Fruit fly (Drosophila melanogaster) whole organism, embryonic: ENCODE data around the gene Syx8.
A peak's percentile ranks its signal among the peaks of the same experiment; 100 is the strongest.

Experiments
- BEAF-32 ChIP-seq: fragments of 200-800 bp; sonication (Bioruptor generic); optimal IDR thresholded peaks from 3 replicates; lab custom pipeline; 2017; ENCODE audit warnings: missing biosample characterization, missing genetic modification characterization, mild to moderate bottlenecking, moderate library complexity, missing genetic modification reagents
- CG10321 ChIP-seq: fragments of 200-800 bp; sonication (Bioruptor generic); IDR thresholded peaks from 2 replicates; pipeline ENCODE4 v1.3.6; 2022; ENCODE audit warnings: missing biosample characterization, missing genetic modification characterization
- CG10565 ChIP-seq: fragments of 200-800 bp; sonication (Bioruptor generic); optimal IDR thresholded peaks from 3 replicates; lab custom pipeline; 2016; ENCODE audit warnings: missing biosample characterization, mild to moderate bottlenecking, missing genetic modification characterization
- CG11093 ChIP-seq: fragments of 200-800 bp; sonication (Bioruptor generic); IDR thresholded peaks from 3 replicates; pipeline ENCODE4 v1.3.6; 2022; ENCODE audit warnings: missing biosample characterization, missing genetic modification characterization
- CG12659 ChIP-seq: fragments of 200-800 bp; sonication (Bioruptor generic); optimal IDR thresholded peaks from 3 replicates; lab custom pipeline; 2017; ENCODE audit warnings: mild to moderate bottlenecking, missing biosample characterization, missing genetic modification reagents, missing genetic modification characterization
- CG13775 ChIP-seq: fragments of 200-800 bp; sonication (Bioruptor generic); optimal IDR thresholded peaks from 3 replicates; lab custom pipeline; 2017; ENCODE audit warnings: missing biosample characterization, mild to moderate bottlenecking, missing genetic modification characterization
- CG14667 ChIP-seq: fragments of 200-800 bp; sonication (Bioruptor generic); IDR thresholded peaks from 2 replicates; pipeline ENCODE4 v1.3.6; 2022; ENCODE audit warnings: missing biosample characterization, missing genetic modification characterization
- CG14710 ChIP-seq: fragments of 200-800 bp; sonication (Bioruptor generic); optimal IDR thresholded peaks from 3 replicates; lab custom pipeline; 2019; ENCODE audit warnings: missing biosample characterization, mild to moderate bottlenecking, missing genetic modification characterization, moderate library complexity
- CG15479 ChIP-seq: fragments of 200-800 bp; sonication (Bioruptor generic); optimal IDR thresholded peaks from 3 replicates; lab custom pipeline; 2019; ENCODE audit warnings: missing biosample characterization, mild to moderate bottlenecking, missing genetic modification characterization, moderate library complexity
- CG17359 ChIP-seq: fragments of 200-800 bp; sonication (Bioruptor generic); optimal IDR thresholded peaks from 3 replicates; lab custom pipeline; 2018; ENCODE audit warnings: missing biosample characterization, mild to moderate bottlenecking, missing genetic modification characterization, moderate library complexity
- CG2116 ChIP-seq: fragments of 200-800 bp; sonication (Bioruptor generic); optimal IDR thresholded peaks from 3 replicates; lab custom pipeline; 2018; ENCODE audit warnings: missing biosample characterization, mild to moderate bottlenecking, missing genetic modification characterization
- CG2120 ChIP-seq: fragments of 200-800 bp; sonication (Bioruptor generic); optimal IDR thresholded peaks from 3 replicates; lab custom pipeline; 2016; ENCODE audit warnings: missing biosample characterization, missing genetic modification characterization
- CG2202 ChIP-seq: fragments of 200-800 bp; sonication (Bioruptor generic); optimal IDR thresholded peaks from 2 replicates; lab custom pipeline; 2018; ENCODE audit warnings: missing biosample characterization, mild to moderate bottlenecking, missing genetic modification characterization
- CG3163 ChIP-seq: fragments of 200-800 bp; sonication (Bioruptor generic); optimal IDR thresholded peaks from 3 replicates; lab custom pipeline; 2016; ENCODE audit warnings: missing biosample characterization, missing genetic modification characterization
- CG34224 ChIP-seq: fragments of 200-800 bp; sonication (Bioruptor generic); IDR thresholded peaks from 3 replicates; pipeline ENCODE4 v1.3.6; 2022; ENCODE audit warnings: missing biosample characterization, missing genetic modification characterization; ENCODE audit not compliant: partially characterized antibody
- CG8478 ChIP-seq: fragments of >200 bp; optimal IDR thresholded peaks from 2 replicates; lab custom pipeline; 2018
- CG9797 ChIP-seq: fragments of 200-800 bp; sonication (Bioruptor generic); optimal IDR thresholded peaks from 3 replicates; lab custom pipeline; 2018; ENCODE audit warnings: missing biosample characterization, mild to moderate bottlenecking, missing genetic modification characterization
- CHES-1-like ChIP-seq: fragments of 200-800 bp; sonication (Bioruptor generic); optimal IDR thresholded peaks from 2 replicates; lab custom pipeline; 2016; ENCODE audit warnings: missing biosample characterization, missing genetic modification characterization
- D19A ChIP-seq: fragments of 200-800 bp; optimal IDR thresholded peaks from 3 replicates; lab custom pipeline; 2019; ENCODE audit warnings: missing biosample characterization, mild to moderate bottlenecking, missing genetic modification characterization, moderate library complexity
- D19B ChIP-seq: fragments of 200-800 bp; sonication (Bioruptor generic); optimal IDR thresholded peaks from 2 replicates; lab custom pipeline; 2017; ENCODE audit warnings: missing biosample characterization, mild to moderate bottlenecking, missing genetic modification characterization
- Dbx ChIP-seq: fragments of 200-800 bp; sonication (Bioruptor generic); IDR thresholded peaks from 3 replicates; pipeline ENCODE4 v1.3.6; 2022; ENCODE audit warnings: missing biosample characterization, missing genetic modification characterization
- GATAe ChIP-seq: fragments of 200-800 bp; sonication (Bioruptor generic); conservative IDR thresholded peaks from 2 replicates; pipeline ENCODE4 v1.3.6; 2022; ENCODE audit warnings: missing biosample characterization, missing genetic modification characterization
- HLH4C ChIP-seq: fragments of 200-800 bp; sonication (Bioruptor generic); IDR thresholded peaks from 3 replicates; pipeline ENCODE4 v1.3.6; 2022; ENCODE audit warnings: missing biosample characterization, missing genetic modification characterization; ENCODE audit not compliant: partially characterized antibody
- HLH54F ChIP-seq: fragments of 200-800 bp; sonication (Bioruptor generic); optimal IDR thresholded peaks from 3 replicates; lab custom pipeline; 2016; ENCODE audit warnings: missing biosample characterization, missing genetic modification characterization
- Opbp ChIP-seq: fragments of 200-800 bp; sonication (Bioruptor generic); IDR thresholded peaks from 3 replicates; pipeline ENCODE4 v1.3.6; 2022; ENCODE audit warnings: missing biosample characterization, missing genetic modification characterization; ENCODE audit not compliant: partially characterized antibody
- Rfx ChIP-seq: fragments of 200-800 bp; sonication (Bioruptor generic); IDR thresholded peaks from 2 replicates; pipeline ENCODE4 v1.3.6; 2022; ENCODE audit warnings: missing biosample characterization, missing genetic modification characterization
- Ssrp ChIP-seq: fragments of 200-800 bp; sonication (Bioruptor generic); optimal IDR thresholded peaks from 2 replicates; lab custom pipeline; 2018; ENCODE audit warnings: missing biosample characterization, mild to moderate bottlenecking, missing genetic modification characterization, moderate library complexity
- TFAM ChIP-seq: fragments of 200-800 bp; sonication (Bioruptor generic); optimal IDR thresholded peaks from 2 replicates; lab custom pipeline; 2017; ENCODE audit warnings: missing biosample characterization, missing genetic modification characterization, inconsistent platforms
- abd-A ChIP-seq: fragments of 200-800 bp; sonication (Bioruptor generic); optimal IDR thresholded peaks from 3 replicates; lab custom pipeline; 2019; ENCODE audit warnings: missing biosample characterization, mild to moderate bottlenecking, missing genetic modification characterization, moderate library complexity
- aop ChIP-seq: fragments of 200-800 bp; sonication (Bioruptor generic); IDR thresholded peaks from 2 replicates; pipeline ENCODE4 v1.3.6; 2022; ENCODE audit warnings: missing biosample characterization, missing genetic modification characterization
- ash1 ChIP-seq: fragments of 200-800 bp; sonication (Bioruptor generic); optimal IDR thresholded peaks from 2 replicates; lab custom pipeline; 2018; ENCODE audit warnings: missing biosample characterization, mild to moderate bottlenecking, missing genetic modification characterization
- ato ChIP-seq: fragments of 200-800 bp; sonication (Bioruptor generic); IDR thresholded peaks from 2 replicates; pipeline ENCODE4 v1.3.6; 2022; ENCODE audit warnings: missing biosample characterization, missing genetic modification characterization; ENCODE audit not compliant: partially characterized antibody
- dysf ChIP-seq: fragments of 200-800 bp; sonication (Bioruptor generic); IDR thresholded peaks from 3 replicates; pipeline ENCODE4 v1.3.6; 2022; ENCODE audit warnings: missing biosample characterization, missing genetic modification characterization
- esg ChIP-seq: fragments of 200-800 bp; sonication (Bioruptor generic); conservative IDR thresholded peaks from 2 replicates; pipeline ENCODE4 v1.3.6; 2022; ENCODE audit warnings: missing biosample characterization, missing genetic modification characterization
- eve ChIP-seq, 2 experiments: fragments of >200 bp; optimal IDR thresholded peaks; 2 replicates each; lab custom pipeline; 2017; ENCODE audit warnings: missing biosample characterization in 2 of 2, missing genetic modification characterization in 2 of 2
- exex ChIP-seq: fragments of 200-800 bp; sonication (Bioruptor generic); optimal IDR thresholded peaks from 4 replicates; lab custom pipeline; 2018; ENCODE audit warnings: missing biosample characterization, mild to moderate bottlenecking, missing genetic modification characterization, moderate library complexity
- grau ChIP-seq: fragments of 200-800 bp; optimal IDR thresholded peaks from 3 replicates; lab custom pipeline; 2019; ENCODE audit warnings: missing biosample characterization, mild to moderate bottlenecking, missing genetic modification characterization, moderate library complexity
- knrl ChIP-seq: fragments of 200-800 bp; sonication (Bioruptor generic); IDR thresholded peaks from 3 replicates; pipeline ENCODE4 v1.3.6; 2022; ENCODE audit warnings: missing biosample characterization, missing genetic modification characterization; ENCODE audit not compliant: partially characterized antibody
- nom ChIP-seq: fragments of 200-800 bp; sonication (Bioruptor generic); optimal IDR thresholded peaks from 2 replicates; lab custom pipeline; 2017; ENCODE audit warnings: missing biosample characterization, missing genetic modification characterization, mild to moderate bottlenecking, moderate library complexity, missing genetic modification reagents
- pb ChIP-seq: fragments of 200-800 bp; sonication (Bioruptor generic); optimal IDR thresholded peaks from 3 replicates; lab custom pipeline; 2016; ENCODE audit warnings: missing biosample characterization, missing genetic modification characterization
- ranshi ChIP-seq: fragments of 200-800 bp; sonication (Bioruptor generic); IDR thresholded peaks from 2 replicates; pipeline ENCODE4 v1.3.6; 2022; ENCODE audit warnings: missing biosample characterization, missing genetic modification characterization
- ro ChIP-seq: fragments of 200-800 bp; sonication (Bioruptor generic); IDR thresholded peaks from 2 replicates; pipeline ENCODE4 v1.3.6; 2022; ENCODE audit warnings: missing biosample characterization, missing genetic modification characterization
- seq ChIP-seq: fragments of 200-800 bp; sonication (Bioruptor generic); IDR thresholded peaks from 2 replicates; pipeline ENCODE4 v1.3.6; 2022; ENCODE audit warnings: missing biosample characterization, missing genetic modification characterization
- slbo ChIP-seq: fragments of 200-800 bp; sonication (Bioruptor generic); IDR thresholded peaks from 2 replicates; pipeline ENCODE4 v1.3.6; 2022; ENCODE audit warnings: missing biosample characterization, missing genetic modification characterization
- slou ChIP-seq: fragments of 200-800 bp; sonication (Bioruptor generic); optimal IDR thresholded peaks from 3 replicates; lab custom pipeline; 2016; ENCODE audit warnings: missing biosample characterization, missing genetic modification characterization
- tll ChIP-seq, 2 experiments: fragments of 200-800 bp in 1 of 2; fragments of >200 bp in 1 of 2; sonication (Bioruptor generic) in 1 of 2; optimal IDR thresholded peaks; 2 replicates each; lab custom pipeline; 2017 to 2019; ENCODE audit warnings: missing biosample characterization in 2 of 2, missing genetic modification characterization in 2 of 2, mild to moderate bottlenecking in 1 of 2, moderate library complexity in 1 of 2
- unpg ChIP-seq: fragments of 200-800 bp; sonication (Bioruptor generic); optimal IDR thresholded peaks from 3 replicates; lab custom pipeline; 2018; ENCODE audit warnings: missing biosample characterization, mild to moderate bottlenecking, missing genetic modification characterization, moderate library complexity
- vnd ChIP-seq: fragments of 200-800 bp; sonication (Bioruptor generic); IDR thresholded peaks from 3 replicates; pipeline ENCODE4 v1.3.6; 2022; ENCODE audit warnings: missing biosample characterization, missing genetic modification characterization; ENCODE audit not compliant: partially characterized antibody
- wdn ChIP-seq: fragments of 200-800 bp; sonication (Bioruptor generic); IDR thresholded peaks from 2 replicates; pipeline ENCODE4 v1.3.6; 2022; ENCODE audit warnings: missing biosample characterization, missing genetic modification characterization

The Syx8 gene

dm6 chr3L:16587994-16588622 is 1.3 kb upstream of the Syx8 start (continued):
- no peak for TF ChIP-seq abd-A (tag; lab: Kevin White, UChicago)
- TF ChIP-seq BEAF-32 (GFP tag; lab: Kevin White, UChicago), result peak; percentile 100
- TF ChIP-seq CG2202 (tag; lab: Kevin White, UChicago), result no peak
- TF ChIP-seq ranshi, result peak; percentile 68
- TF ChIP-seq eve (GFP tag; optimal IDR thresholded peaks at IDR 0.05; lab: Kevin White, UChicago), result no peak
- TF ChIP-seq TFAM, result no peak
- peak; percentile 96 for TF ChIP-seq knrl (GFP tag; lab: Robert Waterston, UW)
- peak; percentile 93 for TF ChIP-seq CG34224 (GFP tag; lab: Robert Waterston, UW)
- no peak for TF ChIP-seq aop (GFP tag; lab: Robert Waterston, UW)
- TF ChIP-seq dysf (GFP tag; lab: Robert Waterston, UW), result peak; percentile 62; the same call in 1 of the 3 replicates
- no peak for TF ChIP-seq exex (tag; lab: Kevin White, UChicago)
- TF ChIP-seq Opbp (GFP tag; lab: Robert Waterston, UW), result peak; percentile 85
- no peak for TF ChIP-seq ro (GFP tag; lab: Robert Waterston, UW)
- peak; percentile 63 for TF ChIP-seq grau (tag; lab: Kevin White, UChicago)
- TF ChIP-seq CG8478 (lab: Kevin White, UChicago), result peak; percentile 93
- TF ChIP-seq CG9797 (GFP tag; lab: Kevin White, UChicago), result peak; percentile 72
- TF ChIP-seq CHES-1-like, result peak; percentile 78
- TF ChIP-seq ash1, result no peak
- peak; percentile 93 for TF ChIP-seq vnd
- TF ChIP-seq CG12659, result peak; percentile 84
- TF ChIP-seq Rfx (GFP tag; lab: Robert Waterston, UW), result peak; percentile 83
- peak; percentile 79 for TF ChIP-seq CG2116 (GFP tag; lab: Kevin White, UChicago)
- no peak for TF ChIP-seq CG10321 (GFP tag; lab: Robert Waterston, UW)
- TF ChIP-seq CG15479 (GFP tag; lab: Kevin White, UChicago), result no peak
- no peak for TF ChIP-seq slou
- TF ChIP-seq D19B (GFP tag; lab: Kevin White, UChicago), result peak; percentile 47
- peak; percentile 27 for TF ChIP-seq Ssrp
- peak; percentile 54 for TF ChIP-seq CG17359
- TF ChIP-seq tll (GFP tag; optimal IDR thresholded peaks at IDR 0.05; lab: Kevin White, UChicago), result peak; percentile 50 to 99
- no peak for TF ChIP-seq esg (GFP tag; lab: Robert Waterston, UW)
- TF ChIP-seq wdn (GFP tag; lab: Robert Waterston, UW), result no peak; the same call in 1 of the 2 replicates
- TF ChIP-seq GATAe (GFP tag; lab: Robert Waterston, UW), result no peak
- no peak for TF ChIP-seq D19A (tag; lab: Kevin White, UChicago)
- TF ChIP-seq CG3163 (GFP tag; lab: Kevin White, UChicago), result peak; percentile 13
- TF ChIP-seq nom (GFP tag; lab: Kevin White, UChicago), result peak; percentile 99
- peak; percentile 52 for TF ChIP-seq CG13775
- no peak for TF ChIP-seq CG11093 (GFP tag; lab: Robert Waterston, UW)
- peak; percentile 67 for TF ChIP-seq HLH54F (GFP tag; lab: Kevin White, UChicago)
- peak; percentile 76 for TF ChIP-seq Dbx (GFP tag; lab: Robert Waterston, UW)
- TF ChIP-seq unpg (GFP tag; lab: Kevin White, UChicago), result peak; percentile 64
- TF ChIP-seq CG2120, result peak; percentile 75
- TF ChIP-seq CG10565 (GFP tag; lab: Kevin White, UChicago), result no peak
- peak; percentile 36; the same call in 1 of the 2 replicates for TF ChIP-seq CG14667 (GFP tag; lab: Robert Waterston, UW)
- peak; percentile 81 for TF ChIP-seq slbo (GFP tag; lab: Robert Waterston, UW)
- TF ChIP-seq ato (GFP tag; lab: Robert Waterston, UW), result peak; percentile 60
- peak; percentile 86 for TF ChIP-seq CG14710 (tag; lab: Kevin White, UChicago)
- peak; percentile 61 for TF ChIP-seq pb
- TF ChIP-seq HLH4C (GFP tag; lab: Robert Waterston, UW), result peak; percentile 90
- TF ChIP-seq seq (GFP tag; lab: Robert Waterston, UW), result no peak
